Worm (Caenorhabditis elegans) whole organism, young adult: ENCODE data around the gene Y38C1BA.4.

ENCODE experiments used
- B0019.2 ChIP-seq: fragments of 200-800 bp; sonication (Bioruptor generic); conservative IDR thresholded peaks from 2 replicates; pipeline ENCODE4 v1.3.6; 2022; ENCODE audit warnings: missing genetic modification reagents, missing genetic modification characterization, missing compliant biosample characterization
- F22D6.2 ChIP-seq: sonication (generic microtip); optimal IDR thresholded peaks from 2 replicates; lab custom pipeline; 2016; ENCODE audit warnings: mild to moderate bottlenecking, missing genetic modification characterization, missing compliant biosample characterization
- F39B2.1 ChIP-seq: fragments of 200-800 bp; sonication (Bioruptor generic); IDR thresholded peaks from 2 replicates; pipeline ENCODE4 v1.3.6; 2022; ENCODE audit warnings: missing genetic modification reagents, missing genetic modification characterization, missing compliant biosample characterization
- athp-1 ChIP-seq: sonication (generic microtip); optimal IDR thresholded peaks from 2 replicates; lab custom pipeline; 2017; ENCODE audit warnings: mild to moderate bottlenecking, missing genetic modification characterization, missing compliant biosample characterization
- attf-3 ChIP-seq: fragments of 200-800 bp; sonication (Bioruptor generic); conservative IDR thresholded peaks from 2 replicates; pipeline ENCODE4 v1.3.6; 2022; ENCODE audit warnings: missing genetic modification reagents, missing genetic modification characterization, missing compliant biosample characterization
- attf-6 ChIP-seq: fragments of 200-800 bp; sonication (Bioruptor generic); IDR thresholded peaks from 2 replicates; pipeline ENCODE4 v1.3.6; 2022; ENCODE audit warnings: missing genetic modification reagents, missing genetic modification characterization, missing compliant biosample characterization
- cebp-1 ChIP-seq, 2 experiments: fragments of 200-800 bp in 1 of 2; sonication (Bioruptor generic) in 1 of 2; sonication (generic microtip) in 1 of 2; IDR thresholded peaks in 1 of 2; optimal IDR thresholded peaks in 1 of 2; 2 replicates each; pipeline versions ENCODE4 v1.3.6 to Lab custom; 2017 to 2022; ENCODE audit warnings: missing compliant biosample characterization in 2 of 2, missing genetic modification characterization in 2 of 2, mild to moderate bottlenecking in 1 of 2, missing genetic modification reagents in 1 of 2, moderate library complexity in 1 of 2
- cebp-2 ChIP-seq: fragments of 200-800 bp; sonication (Bioruptor generic); IDR thresholded peaks from 2 replicates; pipeline ENCODE4 v1.3.6; 2022; ENCODE audit warnings: missing genetic modification characterization, missing compliant biosample characterization
- ceh-40 ChIP-seq: fragments of 200-800 bp; sonication (Bioruptor generic); IDR thresholded peaks from 2 replicates; pipeline ENCODE4 v1.3.6; 2022; ENCODE audit warnings: missing genetic modification characterization, missing compliant biosample characterization
- efl-1 ChIP-seq: fragments of 150-350 bp; optimal IDR thresholded peaks from 2 replicates; lab custom pipeline; 2014; ENCODE audit warnings: missing biosample characterization, missing genetic modification reagents, missing genetic modification characterization
- ekl-4 ChIP-seq: fragments of 200-800 bp; sonication (Bioruptor generic); IDR thresholded peaks from 2 replicates; pipeline ENCODE4 v1.3.6; 2022; ENCODE audit warnings: missing genetic modification reagents, missing genetic modification characterization, missing compliant biosample characterization
- hlh-12 ChIP-seq: sonication (generic microtip); optimal IDR thresholded peaks from 2 replicates; lab custom pipeline; 2016; ENCODE audit warnings: missing genetic modification characterization, missing compliant biosample characterization
- hmg-1.2 ChIP-seq: fragments of 200-800 bp; sonication (Bioruptor generic); IDR thresholded peaks from 2 replicates; pipeline ENCODE4 v1.3.6; 2022; ENCODE audit warnings: missing genetic modification reagents, missing genetic modification characterization, missing compliant biosample characterization
- let-607 ChIP-seq, 2 experiments: fragments of 200-800 bp in 1 of 2; sonication (Bioruptor generic) in 1 of 2; sonication (generic microtip) in 1 of 2; optimal IDR thresholded peaks; 2 replicates each; lab custom pipeline; 2016 to 2018; ENCODE audit warnings: mild to moderate bottlenecking in 2 of 2, missing compliant biosample characterization in 2 of 2, missing genetic modification characterization in 2 of 2, moderate library complexity in 2 of 2, missing genotype in 1 of 2
- lin-26 ChIP-seq: fragments of 200-800 bp; sonication (Bioruptor generic); IDR thresholded peaks from 2 replicates; pipeline ENCODE4 v1.3.6; 2022; ENCODE audit warnings: missing genetic modification reagents, missing genetic modification characterization, missing compliant biosample characterization
- lin-40 ChIP-seq: sonication (generic microtip); optimal IDR thresholded peaks from 2 replicates; lab custom pipeline; 2016; ENCODE audit warnings: missing genetic modification characterization, mild to moderate bottlenecking, missing compliant biosample characterization, missing genotype, missing genetic modification reagents
- lir-1 ChIP-seq: fragments of 200-800 bp; sonication (Bioruptor generic); conservative IDR thresholded peaks from 2 replicates; pipeline ENCODE4 v1.3.6; 2022; ENCODE audit warnings: missing genetic modification reagents, missing genetic modification characterization, missing compliant biosample characterization
- mcd-1 ChIP-seq: fragments of 200-800 bp; sonication (Bioruptor generic); IDR thresholded peaks from 2 replicates; pipeline ENCODE4 v1.3.6; 2022; ENCODE audit warnings: missing genetic modification reagents, missing genetic modification characterization, missing compliant biosample characterization
- nfya-1 ChIP-seq: sonication (generic microtip); optimal IDR thresholded peaks from 2 replicates; lab custom pipeline; 2017; ENCODE audit warnings: antibody characterized with exemption, missing compliant biosample characterization, missing genetic modification characterization, borderline replicate concordance; ENCODE audit not compliant: insufficient read depth
- nhr-80 ChIP-seq: sonication (generic microtip); optimal IDR thresholded peaks from 2 replicates; lab custom pipeline; 2016; ENCODE audit warnings: missing genetic modification characterization, missing compliant biosample characterization
- rcor-1 ChIP-seq: fragments of 200-800 bp; sonication (Bioruptor generic); IDR thresholded peaks from 2 replicates; pipeline ENCODE4 v1.3.6; 2022; ENCODE audit warnings: missing genetic modification reagents, missing genetic modification characterization, missing compliant biosample characterization
- rec-8 ChIP-seq, 2 experiments: sonication (generic microtip); optimal IDR thresholded peaks; 2 replicates each; lab custom pipeline; 2016; ENCODE audit warnings: mild to moderate bottlenecking in 2 of 2, missing genetic modification characterization in 2 of 2, missing genetic modification reagents in 2 of 2, missing genotype in 2 of 2, missing biosample characterization in 1 of 2, missing compliant biosample characterization in 1 of 2, moderate library complexity in 1 of 2
- snpc-1.3 ChIP-seq: sonication (generic microtip); optimal IDR thresholded peaks from 2 replicates; lab custom pipeline; 2017; ENCODE audit warnings: missing genetic modification characterization, mild to moderate bottlenecking, missing compliant biosample characterization, antibody characterized with exemption, moderate library complexity, missing genotype, missing genetic modification reagents; ENCODE audit not compliant: insufficient read depth
- snpc-4 ChIP-seq, 5 experiments: fragments of 150-350 bp in 1 of 5; sonication (generic microtip) in 4 of 5; optimal IDR thresholded peaks; 2 replicates each; lab custom pipeline; 2014 to 2018; ENCODE audit warnings: missing genetic modification characterization in 5 of 5, missing biosample characterization in 3 of 5, antibody characterized with exemption in 2 of 5, mild to moderate bottlenecking in 2 of 5, missing compliant biosample characterization in 2 of 5, missing genotype in 2 of 5, moderate library complexity in 2 of 5, missing genetic modification reagents in 1 of 5
- somi-1 ChIP-seq: fragments of 200-800 bp; sonication (Bioruptor generic); optimal IDR thresholded peaks from 2 replicates; lab custom pipeline; 2018; ENCODE audit warnings: mild to moderate bottlenecking, missing genetic modification characterization, missing compliant biosample characterization
- sptf-2 ChIP-seq: fragments of 200-800 bp; sonication (Bioruptor generic); optimal IDR thresholded peaks from 2 replicates; lab custom pipeline; 2018; ENCODE audit warnings: mild to moderate bottlenecking, missing genetic modification characterization, missing compliant biosample characterization
- tbp1 ChIP-seq: fragments of 200-800 bp; sonication (Bioruptor generic); optimal IDR thresholded peaks from 2 replicates; lab custom pipeline; 2018; ENCODE audit warnings: mild to moderate bottlenecking, missing genetic modification characterization, missing compliant biosample characterization
- zim-3 ChIP-seq: sonication (generic microtip); optimal IDR thresholded peaks from 2 replicates; lab custom pipeline; 2017; ENCODE audit warnings: mild to moderate bottlenecking, missing genetic modification characterization, moderate library complexity, missing compliant biosample characterization
- ztf-25 ChIP-seq: fragments of 200-800 bp; sonication (Bioruptor generic); IDR thresholded peaks from 2 replicates; pipeline ENCODE4 v1.3.6; 2022; ENCODE audit warnings: missing genetic modification reagents, missing genetic modification characterization, missing compliant biosample characterization
- ztf-28 ChIP-seq: fragments of 200-800 bp; sonication (Bioruptor generic); IDR thresholded peaks from 2 replicates; pipeline ENCODE4 v1.3.6; 2022; ENCODE audit warnings: missing genetic modification reagents, missing genetic modification characterization, missing compliant biosample characterization

Gene Y38C1BA.4

ce11 chrIV:1834972-1835371 is 13.3 kb downstream of the Y38C1BA.4 start:
- TF ChIP-seq hlh-12 (tag; lab: Kevin White, UChicago) (no peak), let-607 (tag; optimal IDR thresholded peaks at IDR 0.05; lab: Kevin White, UChicago) (no peak)
- TF ChIP-seq, all 124 proteins: peak for 0

- TF ChIP-seq lin-40 (tag; lab: Kevin White, UChicago) (peak; percentile 5), F22D6.2 (tag; lab: Kevin White, UChicago) (no peak), B0019.2 (no peak), cebp-1 (GFP tag; IDR thresholded peaks at IDR 0.05; lab: Robert Waterston, UW) (no peak), cebp-1 (tag; optimal IDR thresholded peaks at IDR 0.05; lab: Kevin White, UChicago) (peak; percentile 40), hlh-12 (tag; lab: Kevin White, UChicago) (no peak), somi-1 (GFP tag; lab: Kevin White, UChicago) (peak; percentile 13), nhr-80 (peak; percentile 80), ceh-40 (GFP tag; lab: Robert Waterston, UW) (no peak), snpc-1.3 (tag; lab: Kevin White, UChicago) (no peak), nfya-1 (no peak), cebp-2 (GFP tag; lab: Robert Waterston, UW) (no peak), mcd-1 (GFP tag; lab: Robert Waterston, UW) (no peak), hmg-1.2 (GFP tag; lab: Robert Waterston, UW) (peak; percentile 71; the same call in 1 of the 2 replicates), athp-1 (tag; lab: Kevin White, UChicago) (no peak), rcor-1 (no peak), ztf-25 (no peak), efl-1 (GFP tag; lab: Kevin White, UChicago) (no peak), lin-26 (GFP tag; lab: Robert Waterston, UW) (no peak), zim-3 (tag; lab: Kevin White, UChicago) (no peak), tbp1 (GFP tag; lab: Kevin White, UChicago) (peak; percentile 7), ztf-28 (GFP tag; lab: Robert Waterston, UW) (no peak), snpc-4 (GFP tag; optimal IDR thresholded peaks at IDR 0.05; lab: Kevin White, UChicago) (no peak), snpc-4 (tag; optimal IDR thresholded peaks at IDR 0.05; lab: Kevin White, UChicago) (peak in 2 of 4 experiments; percentile 50 to 62)
- TF ChIP-seq, all 124 proteins: peak for 7
Observed at ce11 chrIV:1837134-1837533, 15.5 kb downstream of the Y38C1BA.4 start.

- TF ChIP-seq mcd-1 (GFP tag; lab: Robert Waterston, UW): 0 out of 2 replicates have a peak, but pooled peaks have one; percentile 19
- TF ChIP-seq rec-8 (tag; optimal IDR thresholded peaks at IDR 0.05; lab: Kevin White, UChicago): no peak
- TF ChIP-seq hmg-1.2 (GFP tag; lab: Robert Waterston, UW): peak; percentile 89
- TF ChIP-seq, all 124 proteins: peak for 2
Observed at ce11 chrIV:1838583-1838982, 16.9 kb downstream of the Y38C1BA.4 start.

ce11 chrIV:1842314-1842713 is 20.7 kb downstream of the Y38C1BA.4 start:
- TF ChIP-seq hmg-1.2 (GFP tag; lab: Robert Waterston, UW) (peak; percentile 86), sptf-2 (GFP tag; lab: Kevin White, UChicago) (no peak)

- TF ChIP-seq ekl-4 (GFP tag; lab: Robert Waterston, UW): no peak
- TF ChIP-seq F39B2.1 (GFP tag; lab: Robert Waterston, UW): no peak
- no peak for TF ChIP-seq attf-3 (GFP tag; lab: Robert Waterston, UW)
- TF ChIP-seq attf-6 (GFP tag; lab: Robert Waterston, UW): no peak
- TF ChIP-seq efl-1 (GFP tag; lab: Kevin White, UChicago): no peak
- TF ChIP-seq lir-1 (GFP tag; lab: Robert Waterston, UW): no peak
- TF ChIP-seq, all 124 proteins: peak for 0
Observed at ce11 chrIV:1843611-1844010, 22.0 kb downstream of the Y38C1BA.4 start.
